Worm (Caenorhabditis elegans): ENCODE measurements around the gene abl-1.

Gene abl-1

DNA sequence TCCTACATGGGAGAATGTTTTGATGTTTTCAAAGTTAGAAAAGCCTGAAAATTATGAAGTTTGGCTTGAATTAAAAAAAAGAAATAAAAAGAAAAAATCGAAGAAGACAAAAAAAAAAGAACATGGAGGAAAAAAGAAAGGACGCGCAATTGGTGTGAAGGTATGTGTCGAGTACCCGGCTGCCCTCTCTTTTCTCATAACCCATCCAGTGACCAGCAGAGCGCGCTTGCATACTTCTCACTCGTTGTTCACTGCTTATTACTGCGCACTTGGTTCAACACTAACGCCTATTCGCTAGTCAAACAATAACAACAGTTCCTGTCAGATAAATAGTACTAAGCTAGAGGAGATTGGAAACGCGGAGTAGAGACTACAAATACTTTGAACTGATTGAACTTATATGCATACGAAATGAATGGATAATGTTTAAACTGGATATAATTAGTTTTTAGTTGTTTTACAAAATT lies at the start of gene abl-1:
abl-1 (minus strand) TSS at position 51 of the 467 bp plus-strand sequence.
- TF ChIP-seq tbx-2 (tag; optimal IDR thresholded peaks at IDR 0.05) (peak; percentile 10), nfya-1 (tag; optimal IDR thresholded peaks at IDR 0.05) (peak; percentile 53), ceh-31 (tag; optimal IDR thresholded peaks at IDR 0.05) (peak; percentile 37), elt-2 (tag; optimal IDR thresholded peaks at IDR 0.05) (peak; percentile 14), nhr-11 (tag; optimal IDR thresholded peaks at IDR 0.05) (no peak)

ce11 chrX:10670198-10670597 lies 46.2 kb upstream of the abl-1 start:
- TF ChIP-seq dve-1 (tag; optimal IDR thresholded peaks at IDR 0.05) (no peak), K02D7.2 (tag; optimal IDR thresholded peaks at IDR 0.05) (no peak), ceh-18 (tag; optimal IDR thresholded peaks at IDR 0.05) (no peak), ahr-1 (tag; optimal IDR thresholded peaks at IDR 0.05) (no peak), tbx-2 (tag; optimal IDR thresholded peaks at IDR 0.05) (no peak), che-1 (tag; optimal IDR thresholded peaks at IDR 0.05) (no peak), Y22D7AL.16 (tag; optimal IDR thresholded peaks at IDR 0.05) (no peak)

- TF ChIP-seq ceh-2 (tag; optimal IDR thresholded peaks at IDR 0.05): no peak
- TF ChIP-seq sdc-2 (tag; optimal IDR thresholded peaks at IDR 0.05): peak; percentile 97
- no peak for TF ChIP-seq nhr-11 (tag; optimal IDR thresholded peaks at IDR 0.05)
- TF ChIP-seq madf-2 (tag; optimal IDR thresholded peaks at IDR 0.05): no peak
These were observed 43.7 kb upstream of the abl-1 start for ce11 chrX:10667424-10668291.

DNA sequence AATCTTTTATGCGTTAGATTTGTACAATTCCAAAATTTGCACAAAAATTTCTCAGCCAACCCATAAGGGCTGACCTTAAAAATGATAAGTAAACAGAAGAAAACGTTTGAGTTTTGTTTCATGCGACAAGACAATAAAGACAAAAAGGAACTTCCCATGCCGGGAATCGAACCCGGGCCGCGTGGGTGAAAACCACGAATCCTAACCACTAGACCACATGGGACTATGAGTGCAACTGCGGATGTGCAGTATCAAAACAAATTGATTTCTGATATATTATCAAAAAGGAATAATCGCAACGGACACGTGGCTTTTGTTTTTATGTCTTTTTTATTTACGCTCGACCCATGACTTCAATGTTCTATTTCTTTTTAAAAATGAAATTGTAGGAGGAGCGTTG lies 42.9 kb upstream of the abl-1 start:
- TF ChIP-seq sox-4 (tag; optimal IDR thresholded peaks at IDR 0.05) (no peak), hlh-8 (tag; optimal IDR thresholded peaks at IDR 0.05) (no peak), F13H6.1 (tag; optimal IDR thresholded peaks at IDR 0.05) (no peak), ceh-48 (tag; optimal IDR thresholded peaks at IDR 0.05) (no peak), ceh-31 (tag; optimal IDR thresholded peaks at IDR 0.05) (no peak), fkh-6 (tag; optimal IDR thresholded peaks at IDR 0.05) (no peak), lin-11 (tag; optimal IDR thresholded peaks at IDR 0.05) (no peak), hlh-30 (tag; optimal IDR thresholded peaks at IDR 0.05; ENCODE audit: insufficient read depth) (no peak), ceh-30 (tag; optimal IDR thresholded peaks at IDR 0.05) (no peak), dve-1 (tag; optimal IDR thresholded peaks at IDR 0.05) (no peak), K02D7.2 (tag; optimal IDR thresholded peaks at IDR 0.05) (no peak), ahr-1 (tag; optimal IDR thresholded peaks at IDR 0.05) (no peak), Y22D7AL.16 (tag; optimal IDR thresholded peaks at IDR 0.05) (no peak), ttx-3 (tag; optimal IDR thresholded peaks at IDR 0.05) (no peak)

ce11 chrX:10664759-10665158 lies 40.8 kb upstream of the abl-1 start:
- TF ChIP-seq ceh-30 (tag; optimal IDR thresholded peaks at IDR 0.05): no peak
- no peak for TF ChIP-seq unc-86 (tag; optimal IDR thresholded peaks at IDR 0.05)
- no peak for TF ChIP-seq hlh-6 (tag; optimal IDR thresholded peaks at IDR 0.05)
- no peak for TF ChIP-seq ceh-19 (GFP tag; optimal IDR thresholded peaks at IDR 0.05)
- no peak for TF ChIP-seq unc-3 (GFP tag; conservative IDR thresholded peaks at IDR 0.05)
- no peak for TF ChIP-seq unc-3 (tag; optimal IDR thresholded peaks at IDR 0.05)
- TF ChIP-seq npax-4 (tag; optimal IDR thresholded peaks at IDR 0.05): no peak
- TF ChIP-seq Y22D7AL.16 (tag; optimal IDR thresholded peaks at IDR 0.05): no peak
- no peak for TF ChIP-seq zip-5 (tag; optimal IDR thresholded peaks at IDR 0.05)
- TF ChIP-seq ceh-45 (GFP tag; IDR thresholded peaks at IDR 0.05): no peak
- no peak for TF ChIP-seq ahr-1 (tag; optimal IDR thresholded peaks at IDR 0.05)

DNA sequence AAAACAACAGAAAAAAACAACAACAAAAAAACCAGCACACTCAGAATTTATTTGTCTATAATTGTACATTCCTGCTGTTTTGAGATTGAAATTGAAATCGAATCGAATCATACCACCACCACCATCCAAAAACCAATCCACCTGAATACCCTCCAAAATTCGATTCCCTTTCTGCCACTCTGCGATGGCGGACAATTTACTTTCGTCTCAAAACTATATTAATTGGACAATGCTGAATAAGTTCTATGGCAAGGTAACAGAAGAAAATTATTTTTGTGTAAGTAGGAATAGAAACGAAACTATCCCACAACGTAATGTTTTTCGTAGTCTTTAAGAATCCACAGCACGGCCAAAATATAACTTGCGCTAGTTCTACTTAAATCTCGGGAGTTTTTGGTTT lies 35.5 kb upstream of the abl-1 start:
- no peak for TF ChIP-seq pha-2 (tag; optimal IDR thresholded peaks at IDR 0.05)
- TF ChIP-seq zip-5 (tag; optimal IDR thresholded peaks at IDR 0.05): no peak
- no peak for TF ChIP-seq nfya-1 (tag; optimal IDR thresholded peaks at IDR 0.05)
- no peak for TF ChIP-seq odd-2 (tag; optimal IDR thresholded peaks at IDR 0.05)
- no peak for TF ChIP-seq hlh-30 (tag; optimal IDR thresholded peaks at IDR 0.05; ENCODE audit: insufficient read depth)
- TF ChIP-seq hlh-13 (GFP tag; optimal IDR thresholded peaks at IDR 0.05): no peak
- TF ChIP-seq ama-1 (optimal IDR thresholded peaks at IDR 0.05): no peak
- TF ChIP-seq sox-2 (GFP tag; IDR thresholded peaks at IDR 0.05): no peak
- no peak for TF ChIP-seq nhr-11 (tag; optimal IDR thresholded peaks at IDR 0.05)
- no peak for TF ChIP-seq lin-11 (tag; optimal IDR thresholded peaks at IDR 0.05)
- no peak for TF ChIP-seq ceh-22 (tag; optimal IDR thresholded peaks at IDR 0.05)

Measured in whole organism, late embryonic.